Fruit fly (Drosophila melanogaster): Measurements from ENCODE around the gene CG4592.

The CG4592 gene

dm6 chr2L:9956993-9957652, 35.7 kb downstream of the CG4592 start, which contains the start of the genes CG4658 and CG5846 (continued):
- TF ChIP-seq tup (GFP tag; optimal IDR thresholded peaks at IDR 0.05), result peak; percentile 60
- TF ChIP-seq bowl (GFP tag; IDR thresholded peaks at IDR 0.05), result peak; percentile 81
- TF ChIP-seq Tbp (GFP tag; optimal IDR thresholded peaks at IDR 0.05), result no peak
- peak; percentile 17 for TF ChIP-seq Dad (GFP tag; optimal IDR thresholded peaks at IDR 0.05)
- TF ChIP-seq gt (GFP tag; IDR thresholded peaks at IDR 0.05), result peak; percentile 69
- peak; percentile 95 for TF ChIP-seq CG32532 (GFP tag; IDR thresholded peaks at IDR 0.05)
- TF ChIP-seq aop (GFP tag; IDR thresholded peaks at IDR 0.05), result peak; percentile 55; the same call in 1 of the 2 replicates
- no peak for TF ChIP-seq Kr (GFP tag; optimal IDR thresholded peaks at IDR 0.05)
- TF ChIP-seq CG7357 (GFP tag; IDR thresholded peaks at IDR 0.05), result peak; percentile 89
- TF ChIP-seq CG7745 (tag; optimal IDR thresholded peaks at IDR 0.05), result peak; percentile 69
- peak; percentile 29 for TF ChIP-seq kni (GFP tag; optimal IDR thresholded peaks at IDR 0.05)
- peak; percentile 96 for TF ChIP-seq CG34422 (GFP tag; IDR thresholded peaks at IDR 0.05)
- TF ChIP-seq Sox102F (GFP tag; optimal IDR thresholded peaks at IDR 0.05), result peak; percentile 98
- peak; percentile 68 for TF ChIP-seq CG4328 (GFP tag; optimal IDR thresholded peaks at IDR 0.05)
- peak; percentile 94 for TF ChIP-seq Bteb2 (GFP tag; optimal IDR thresholded peaks at IDR 0.05)
- TF ChIP-seq toy (GFP tag; IDR thresholded peaks at IDR 0.05), result peak; percentile 76
- peak; percentile 45 for TF ChIP-seq CG6654 (GFP tag; optimal IDR thresholded peaks at IDR 0.05)
- peak; percentile 96 for TF ChIP-seq CG7839 (tag; optimal IDR thresholded peaks at IDR 0.05)
- TF ChIP-seq dmrt11E (tag; optimal IDR thresholded peaks at IDR 0.05), result peak; percentile 96
- TF ChIP-seq otp (GFP tag; IDR thresholded peaks at IDR 0.05), result peak; percentile 88
- peak; percentile 84 for TF ChIP-seq sd (tag; optimal IDR thresholded peaks at IDR 0.05)
- peak; percentile 97 for TF ChIP-seq Awh (GFP tag; IDR thresholded peaks at IDR 0.05)
- peak; percentile 94 for TF ChIP-seq grau (tag; optimal IDR thresholded peaks at IDR 0.05)
- peak; percentile 81 for TF ChIP-seq E2f2 (GFP tag; IDR thresholded peaks at IDR 0.05)
- peak; percentile 57 for TF ChIP-seq jumu (GFP tag; optimal IDR thresholded peaks at IDR 0.05)
- TF ChIP-seq org-1 (GFP tag; optimal IDR thresholded peaks at IDR 0.05), result peak; percentile 85
- TF ChIP-seq CG10654 (GFP tag; optimal IDR thresholded peaks at IDR 0.05), result peak; percentile 93
- peak; percentile 92 for TF ChIP-seq MBD-R2 (GFP tag; IDR thresholded peaks at IDR 0.05)
- TF ChIP-seq CG1024 (GFP tag; IDR thresholded peaks at IDR 0.05), result peak; percentile 88
- TF ChIP-seq CG7786 (GFP tag; optimal IDR thresholded peaks at IDR 0.05), result peak; percentile 74
- TF ChIP-seq Taf1 (GFP tag; IDR thresholded peaks at IDR 0.05), result peak; percentile 85
- TF ChIP-seq h (optimal IDR thresholded peaks at IDR 0.05), result no peak
- TF ChIP-seq CG11504 (tag; optimal IDR thresholded peaks at IDR 0.05), result peak; percentile 94
- peak; percentile 41 for TF ChIP-seq CG4282 (GFP tag; optimal IDR thresholded peaks at IDR 0.05)
- no peak for TF ChIP-seq nerfin-2 (GFP tag; IDR thresholded peaks at IDR 0.05; ENCODE audit: partially characterized antibody)
- no peak for TF ChIP-seq sima (GFP tag; optimal IDR thresholded peaks at IDR 0.05)
- peak; percentile 85 for TF ChIP-seq Mad (GFP tag; optimal IDR thresholded peaks at IDR 0.05)
- TF ChIP-seq en (GFP tag; optimal IDR thresholded peaks at IDR 0.05), result peak; percentile 13
- peak; percentile 75 for TF ChIP-seq CG4854 (GFP tag; optimal IDR thresholded peaks at IDR 0.05)
- peak; percentile 30 for TF ChIP-seq emc (GFP tag; optimal IDR thresholded peaks at IDR 0.05)
- TF ChIP-seq Poxn (GFP tag; IDR thresholded peaks at IDR 0.05), result peak; percentile 62
- TF ChIP-seq CG1233 (GFP tag; optimal IDR thresholded peaks at IDR 0.05), result peak; percentile 89
- no peak for TF ChIP-seq hkb (optimal IDR thresholded peaks at IDR 0.05)
- TF ChIP-seq hkb (GFP tag; IDR thresholded peaks at IDR 0.05), result peak; percentile 96
- peak; percentile 52 for TF ChIP-seq gro (GFP tag; optimal IDR thresholded peaks at IDR 0.05)
- TF ChIP-seq Sry-β (GFP tag; optimal IDR thresholded peaks at IDR 0.05), result peak; percentile 39
- peak; percentile 89 for TF ChIP-seq croc (GFP tag; conservative IDR thresholded peaks at IDR 0.05)
- peak; percentile 98 for TF ChIP-seq CG2712 (tag; optimal IDR thresholded peaks at IDR 0.05)
- TF ChIP-seq CG1602 (GFP tag; optimal IDR thresholded peaks at IDR 0.05), result peak; percentile 96
- TF ChIP-seq da (GFP tag; optimal IDR thresholded peaks at IDR 0.05), result peak; percentile 82
- TF ChIP-seq CG11696 (GFP tag; IDR thresholded peaks at IDR 0.05), result peak; percentile 86
- TF ChIP-seq CG14860 (GFP tag; IDR thresholded peaks at IDR 0.05; ENCODE audit: partially characterized antibody), result no peak
